Worm (Caenorhabditis elegans) whole organism, L1 larva: ENCODE measurements around the gene mca-1.

ENCODE experiments used
- aly-2 ChIP-seq: fragments of 150-350 bp; optimal IDR thresholded peaks from 2 replicates; lab custom pipeline; 2014; ENCODE audit warnings: missing biosample characterization, missing genetic modification characterization
- ceh-88 ChIP-seq: fragments of 200-800 bp; sonication (Bioruptor generic); IDR thresholded peaks from 2 replicates; pipeline ENCODE4 v1.3.6; 2022; ENCODE audit warnings: missing genetic modification characterization, missing compliant biosample characterization
- efl-1 ChIP-seq, 4 experiments: fragments of 150-350 bp; optimal IDR thresholded peaks in 3 of 4; peaks in 1 of 4; 1 replicate in 1 of 4; 2 replicates in 3 of 4; lab custom pipeline; 2014; ENCODE audit warnings: missing biosample characterization in 2 of 4, missing genetic modification characterization in 2 of 4, missing genetic modification reagents in 2 of 4
- egl-27 ChIP-seq, 2 experiments: fragments of 150-350 bp in 1 of 2; sonication (generic microtip); optimal IDR thresholded peaks; 3 replicates each; lab custom pipeline; 2017 to 2018; ENCODE audit warnings: missing biosample characterization in 2 of 2, missing genetic modification characterization in 2 of 2, missing genetic modification reagents in 2 of 2
- fkh-10 ChIP-seq: sonication (generic microtip); optimal IDR thresholded peaks from 2 replicates; lab custom pipeline; 2017; ENCODE audit warnings: missing biosample characterization, missing genetic modification reagents, missing genetic modification characterization
- hpl-2 ChIP-seq: fragments of 150-350 bp; optimal IDR thresholded peaks from 2 replicates; lab custom pipeline; 2014; ENCODE audit warnings: missing biosample characterization, missing genetic modification reagents, missing genetic modification characterization
- nhr-76 ChIP-seq: sonication (generic microtip); optimal IDR thresholded peaks from 2 replicates; lab custom pipeline; 2017; ENCODE audit warnings: missing biosample characterization, missing genetic modification characterization
- unc-30 ChIP-seq: sonication (generic microtip); optimal IDR thresholded peaks from 2 replicates; lab custom pipeline; 2017; ENCODE audit warnings: missing biosample characterization, missing genetic modification characterization

- TF ChIP-seq aly-2 (tag; lab: Kevin White, UChicago) (no peak), nhr-76 (tag; lab: Kevin White, UChicago) (no peak), hpl-2 (GFP tag; lab: Kevin White, UChicago) (no peak), egl-27 (tag; optimal IDR thresholded peaks at IDR 0.05; lab: Kevin White, UChicago) (no peak), unc-30 (tag; lab: Kevin White, UChicago) (no peak), ceh-88 (GFP tag; lab: Robert Waterston, UW) (no peak), efl-1 (optimal IDR thresholded peaks at IDR 0.05; lab: Kevin White, UChicago) (no peak), efl-1 (GFP tag; optimal IDR thresholded peaks at IDR 0.05 in 1 of 2; lab: Kevin White, UChicago) (peak in 1 of 2 experiments; percentile 18), fkh-10 (GFP tag; lab: Kevin White, UChicago) (no peak)
These were observed 33.2 kb downstream of the mca-1 start, which contains the start of gene aat-1 for ce11 chrIV:9601595-9601994.
